Worm (Caenorhabditis elegans) whole organism, midembryonic: ENCODE results near the gene nse-4.

Source experiments
- tab-1 ChIP-seq: fragments of 200-800 bp; sonication (Bioruptor generic); IDR thresholded peaks from 2 replicates; pipeline ENCODE4 v1.3.6; 2022; ENCODE audit warnings: missing genetic modification characterization, missing compliant biosample characterization
- ztf-29 ChIP-seq: fragments of 200-800 bp; sonication (Bioruptor generic); IDR thresholded peaks from 2 replicates; pipeline ENCODE4 v1.3.6; 2022; ENCODE audit warnings: missing genetic modification reagents, missing genetic modification characterization, missing compliant biosample characterization

ce11 chrIV:11487889-11488556 lies 7.4 kb downstream of the nse-4 start:
- TF ChIP-seq tab-1 (GFP tag; lab: Robert Waterston, UW), result no peak
- no peak for TF ChIP-seq ztf-29 (GFP tag; lab: Robert Waterston, UW)
